Worm (Caenorhabditis elegans): ENCODE results near the gene nhr-126.

The nhr-126 gene

ce11 chrV:2250126-2250590, 21.3 kb downstream of the nhr-126 start, which contains the start of gene cyp-33C7:
Gene cyp-33C7, plus strand, starts transcription at chrV:2250540.
- TF ChIP-seq mxl-2 (GFP tag; conservative IDR thresholded peaks at IDR 0.05), result no peak
- TF ChIP-seq ztf-7 (tag; optimal IDR thresholded peaks at IDR 0.05), result peak; percentile 9
- TF ChIP-seq tra-1 (GFP tag; IDR thresholded peaks at IDR 0.05), result 0 out of 2 replicates have a peak, but pooled peaks have one; percentile 39
- no peak for TF ChIP-seq mxl-3 (GFP tag; optimal IDR thresholded peaks at IDR 0.05)
- peak; percentile 89 for TF ChIP-seq nhr-77 (tag; optimal IDR thresholded peaks at IDR 0.05)
- TF ChIP-seq R02D3.7 (tag; optimal IDR thresholded peaks at IDR 0.05), result no peak
- TF ChIP-seq nhr-237 (tag; optimal IDR thresholded peaks at IDR 0.05), result no peak
- TF ChIP-seq lin-38 (GFP tag; IDR thresholded peaks at IDR 0.05), result no peak
- TF ChIP-seq hif-1 (tag; optimal IDR thresholded peaks at IDR 0.05), result peak in 1 of 2 experiments; percentile 1
- no peak for TF ChIP-seq nhr-11 (tag; optimal IDR thresholded peaks at IDR 0.05)
- TF ChIP-seq nhr-48 (tag; optimal IDR thresholded peaks at IDR 0.05), result peak; percentile 29
- TF ChIP-seq ztf-11 (tag; optimal IDR thresholded peaks at IDR 0.05), result no peak
- no peak for TF ChIP-seq zip-11 (GFP tag; IDR thresholded peaks at IDR 0.05)
- TF ChIP-seq ama-1 (optimal IDR thresholded peaks at IDR 0.05), result no peak
- TF ChIP-seq saeg-2 (GFP tag; IDR thresholded peaks at IDR 0.05), result no peak
- TF ChIP-seq madf-9 (GFP tag; conservative IDR thresholded peaks at IDR 0.05), result no peak
- TF ChIP-seq hmg-1.1 (GFP tag; IDR thresholded peaks at IDR 0.05), result no peak
- no peak for TF ChIP-seq egl-43 (GFP tag; IDR thresholded peaks at IDR 0.05)
- TF ChIP-seq lin-13 (GFP tag; optimal IDR thresholded peaks at IDR 0.05), result no peak
- peak in 1 of 2 experiments; percentile 48 for TF ChIP-seq unc-62 (GFP tag; optimal IDR thresholded peaks at IDR 0.05 in 1 of 2)
- TF ChIP-seq unc-62 (tag; optimal IDR thresholded peaks at IDR 0.05), result no peak
- peak; percentile 85 for TF ChIP-seq hlh-11 (tag; optimal IDR thresholded peaks at IDR 0.05)
- no peak for TF ChIP-seq nhr-41 (GFP tag; IDR thresholded peaks at IDR 0.05)
- TF ChIP-seq mdl-1 (tag; optimal IDR thresholded peaks at IDR 0.05), result peak in 1 of 2 experiments; percentile 68
- TF ChIP-seq mdt-29 (GFP tag; IDR thresholded peaks at IDR 0.05), result no peak
- no peak for TF ChIP-seq nhr-76 (tag; optimal IDR thresholded peaks at IDR 0.05)
- TF ChIP-seq gei-8 (GFP tag; optimal IDR thresholded peaks at IDR 0.05), result no peak
- TF ChIP-seq zip-2 (tag; optimal IDR thresholded peaks at IDR 0.05), result no peak
- no peak for TF ChIP-seq egl-27 (tag; optimal IDR thresholded peaks at IDR 0.05)
- no peak for TF ChIP-seq jun-1 (tag; optimal IDR thresholded peaks at IDR 0.05)
- no peak for TF ChIP-seq F37D6.2 (tag; optimal IDR thresholded peaks at IDR 0.05)
- TF ChIP-seq ceh-20 (GFP tag; IDR thresholded peaks at IDR 0.05), result no peak
- TF ChIP-seq daf-16 (GFP tag; optimal IDR thresholded peaks at IDR 0.05), result peak in 1 of 2 experiments; percentile 43
- TF ChIP-seq daf-16 (tag; optimal IDR thresholded peaks at IDR 0.05), result peak; percentile 98
- TF ChIP-seq lin-15B (tag; optimal IDR thresholded peaks at IDR 0.05), result no peak
- no peak for TF ChIP-seq F44E2.7 (GFP tag; IDR thresholded peaks at IDR 0.05)
- no peak for TF ChIP-seq tag-97 (GFP tag; IDR thresholded peaks at IDR 0.05)
- TF ChIP-seq snpc-4 (tag; optimal IDR thresholded peaks at IDR 0.05), result no peak
- no peak for TF ChIP-seq dmd-8 (GFP tag; IDR thresholded peaks at IDR 0.05)
- TF ChIP-seq dmd-6 (GFP tag; IDR thresholded peaks at IDR 0.05), result peak; percentile 85
- peak; percentile 87 for TF ChIP-seq dve-1 (tag; optimal IDR thresholded peaks at IDR 0.05; ENCODE audit: insufficient read depth)
- TF ChIP-seq nhr-28 (tag; optimal IDR thresholded peaks at IDR 0.05), result peak; percentile 98
- TF ChIP-seq F10B5.3 (tag; optimal IDR thresholded peaks at IDR 0.05), result no peak
- no peak for TF ChIP-seq lin-29 (GFP tag; IDR thresholded peaks at IDR 0.05)
- peak; percentile 27 for TF ChIP-seq nhr-6 (tag; optimal IDR thresholded peaks at IDR 0.05)
- TF ChIP-seq nhr-10 (tag; optimal IDR thresholded peaks at IDR 0.05), result no peak
- no peak for TF ChIP-seq fos-1 (tag; optimal IDR thresholded peaks at IDR 0.05)
- TF ChIP-seq nhr-102 (tag; optimal IDR thresholded peaks at IDR 0.05), result peak; percentile 82
- no peak for TF ChIP-seq daf-19 (GFP tag; conservative IDR thresholded peaks at IDR 0.05)
- TF ChIP-seq unc-39 (tag; optimal IDR thresholded peaks at IDR 0.05), result no peak
- TF ChIP-seq attf-4 (tag; optimal IDR thresholded peaks at IDR 0.05), result no peak
- TF ChIP-seq arid-1 (GFP tag; conservative IDR thresholded peaks at IDR 0.05), result no peak
- TF ChIP-seq duxl-1 (tag; optimal IDR thresholded peaks at IDR 0.05; ENCODE audit: poor library complexity), result no peak
- TF ChIP-seq lin-39 (tag; optimal IDR thresholded peaks at IDR 0.05), result no peak

Data from whole organism, L4 larva.